Worm (Caenorhabditis elegans): Measurements from ENCODE around the gene pcp-5.

pcp-5 gene

ce11 chrIII:7877090-7877489 is 30.3 kb downstream of the pcp-5 start:
- no peak for TF ChIP-seq sptf-1 (tag; optimal IDR thresholded peaks at IDR 0.05)
- no peak for TF ChIP-seq unc-120 (tag; optimal IDR thresholded peaks at IDR 0.05; ENCODE audit: poor library complexity, severe bottlenecking)
- no peak for TF ChIP-seq zip-8 (tag; optimal IDR thresholded peaks at IDR 0.05)
- no peak for TF ChIP-seq hlh-1 (tag; optimal IDR thresholded peaks at IDR 0.05)
- TF ChIP-seq nhr-237 (tag; optimal IDR thresholded peaks at IDR 0.05), result no peak
- no peak for TF ChIP-seq nhr-2 (tag; optimal IDR thresholded peaks at IDR 0.05)
- TF ChIP-seq nhr-28 (tag; optimal IDR thresholded peaks at IDR 0.05), result no peak
- TF ChIP-seq mab-5 (tag; optimal IDR thresholded peaks at IDR 0.05), result no peak
- no peak for TF ChIP-seq lin-13 (tag; optimal IDR thresholded peaks at IDR 0.05)
- TF ChIP-seq mep-1 (tag; optimal IDR thresholded peaks at IDR 0.05), result no peak
- TF ChIP-seq nhr-76 (tag; optimal IDR thresholded peaks at IDR 0.05), result no peak
- no peak for TF ChIP-seq cnd-1 (tag; optimal IDR thresholded peaks at IDR 0.05)
- TF ChIP-seq elt-1 (tag; optimal IDR thresholded peaks at IDR 0.05; ENCODE audit: borderline replicate concordance, insufficient read depth), result no peak
- TF ChIP-seq ceh-43 (GFP tag; optimal IDR thresholded peaks at IDR 0.05), result no peak
- no peak for TF ChIP-seq ztf-11 (tag; optimal IDR thresholded peaks at IDR 0.05)
- TF ChIP-seq ceh-39 (tag; optimal IDR thresholded peaks at IDR 0.05), result no peak
- TF ChIP-seq flh-1 (GFP tag; optimal IDR thresholded peaks at IDR 0.05), result no peak
- no peak for TF ChIP-seq mls-2 (tag; optimal IDR thresholded peaks at IDR 0.05)
- no peak for TF ChIP-seq unc-62 (GFP tag; optimal IDR thresholded peaks at IDR 0.05)
- TF ChIP-seq tbx-8 (GFP tag; optimal IDR thresholded peaks at IDR 0.05), result no peak

ce11 chrIII:7873481-7873880 is 33.9 kb downstream of the pcp-5 start, which contains the start of gene tyr-1:
Gene tyr-1, plus strand, starts transcription at chrIII:7873781.
- TF ChIP-seq nhr-28 (tag; optimal IDR thresholded peaks at IDR 0.05) (no peak), lin-32 (GFP tag; optimal IDR thresholded peaks at IDR 0.05) (no peak), lin-13 (tag; optimal IDR thresholded peaks at IDR 0.05) (no peak), sptf-1 (tag; optimal IDR thresholded peaks at IDR 0.05) (no peak), flh-1 (GFP tag; optimal IDR thresholded peaks at IDR 0.05) (no peak), mep-1 (tag; optimal IDR thresholded peaks at IDR 0.05) (no peak), nhr-237 (tag; optimal IDR thresholded peaks at IDR 0.05) (no peak), ces-1 (GFP tag; optimal IDR thresholded peaks at IDR 0.05) (no peak), unc-62 (GFP tag; optimal IDR thresholded peaks at IDR 0.05) (no peak), ceh-43 (GFP tag; optimal IDR thresholded peaks at IDR 0.05) (no peak), ztf-11 (tag; optimal IDR thresholded peaks at IDR 0.05) (no peak)

- TF ChIP-seq snpc-4 (tag; optimal IDR thresholded peaks at IDR 0.05), result no peak
Observed at ce11 chrIII:7872776-7873175, 34.6 kb downstream of the pcp-5 start.

- TF ChIP-seq nhr-2 (tag; optimal IDR thresholded peaks at IDR 0.05) (no peak), flh-1 (GFP tag; optimal IDR thresholded peaks at IDR 0.05) (no peak), ztf-11 (tag; optimal IDR thresholded peaks at IDR 0.05) (no peak), mep-1 (tag; optimal IDR thresholded peaks at IDR 0.05) (no peak), blmp-1 (tag; optimal IDR thresholded peaks at IDR 0.05) (no peak), drap-1 (GFP tag; optimal IDR thresholded peaks at IDR 0.05) (no peak)
Observed at ce11 chrIII:7866189-7866588, 41.2 kb downstream of the pcp-5 start, which contains the start of gene cup-4. Gene cup-4, plus strand, starts transcription at chrIII:7866489.

ce11 chrIII:7865238-7865761 is 42.1 kb downstream of the pcp-5 start, which contains the start of gene slc-17.3:
Gene slc-17.3, minus strand, starts transcription at chrIII:7865288.
- no peak for TF ChIP-seq mls-2 (tag; optimal IDR thresholded peaks at IDR 0.05)

- TF ChIP-seq tbx-8 (GFP tag; optimal IDR thresholded peaks at IDR 0.05) (no peak), ham-2 (GFP tag; optimal IDR thresholded peaks at IDR 0.05) (no peak)
Observed at ce11 chrIII:7861535-7862120, 45.8 kb downstream of the pcp-5 start, which contains the start of gene snr-5. Gene snr-5, plus strand, starts transcription at chrIII:7862070.

- TF ChIP-seq elt-1 (tag; optimal IDR thresholded peaks at IDR 0.05; ENCODE audit: borderline replicate concordance, insufficient read depth) (no peak), sptf-1 (tag; optimal IDR thresholded peaks at IDR 0.05) (no peak), zip-8 (tag; optimal IDR thresholded peaks at IDR 0.05) (peak; percentile 36), bed-3 (GFP tag; optimal IDR thresholded peaks at IDR 0.05) (no peak)
Observed at ce11 chrIII:7860885-7861284, 46.5 kb downstream of the pcp-5 start, which contains the start of gene cuc-1. Gene cuc-1, minus strand, starts transcription at chrIII:7860985.
